Worm (Caenorhabditis elegans): ENCODE results near the gene cdh-4.

cdh-4 gene

DNA sequence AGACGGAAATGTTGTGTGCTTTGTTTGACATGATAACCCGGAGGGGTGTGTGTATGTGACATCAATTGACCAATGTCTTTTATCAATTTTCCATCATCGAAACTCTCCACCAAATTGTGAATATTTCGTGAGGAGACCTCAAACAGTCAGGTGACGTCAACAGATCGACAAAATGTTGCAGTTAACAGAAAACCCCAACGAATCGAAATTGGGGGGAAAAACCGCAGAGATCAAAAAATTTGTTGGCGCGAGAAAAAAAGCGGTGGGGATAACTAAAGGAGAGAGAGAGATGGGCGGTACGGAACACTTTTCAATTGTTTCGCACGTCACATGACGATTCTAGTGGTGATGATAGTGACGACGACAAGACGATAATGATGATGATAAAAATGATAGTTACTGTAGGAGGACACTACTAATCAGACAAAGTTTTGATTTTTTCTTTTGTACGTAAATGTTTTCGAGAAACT, 25.6 kb upstream of the cdh-4 start (continued):
- TF ChIP-seq lsy-2 (tag; optimal IDR thresholded peaks at IDR 0.05) (peak in 1 of 2 experiments; percentile 73), aha-1 (tag) (peak; percentile 92), lin-39 (tag; optimal IDR thresholded peaks at IDR 0.05) (no peak), pqm-1 (tag; optimal IDR thresholded peaks at IDR 0.05) (peak; percentile 58), mdl-1 (tag; optimal IDR thresholded peaks at IDR 0.05) (peak; percentile 3 to 78)

DNA sequence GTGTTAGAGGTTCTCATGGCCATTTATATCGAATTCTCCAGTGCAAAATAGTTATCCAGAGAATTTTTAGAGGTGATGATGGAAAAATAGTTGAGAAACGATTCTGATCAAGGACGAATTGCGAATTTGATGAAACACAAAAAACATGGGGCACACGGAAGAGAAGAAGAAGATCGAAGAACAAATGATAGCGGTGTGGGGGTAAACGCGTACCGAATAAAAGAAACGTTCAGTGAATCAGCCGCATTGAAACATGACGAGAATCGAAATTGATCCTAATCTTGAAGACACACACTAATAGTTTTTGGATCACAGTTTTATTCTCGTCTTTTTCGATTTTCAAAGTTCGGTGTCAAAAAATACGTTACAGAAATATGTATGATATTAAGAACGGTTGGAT, 24.9 kb upstream of the cdh-4 start:
- TF ChIP-seq zfp-3 (GFP tag; conservative IDR thresholded peaks at IDR 0.05) (no peak), nhr-42 (GFP tag; IDR thresholded peaks at IDR 0.05) (no peak), mxl-2 (GFP tag; conservative IDR thresholded peaks at IDR 0.05) (no peak), mep-1 (tag; optimal IDR thresholded peaks at IDR 0.05) (no peak), ceh-32 (tag; optimal IDR thresholded peaks at IDR 0.05; ENCODE audit: poor library complexity) (no peak), F37D6.2 (tag; optimal IDR thresholded peaks at IDR 0.05) (no peak), egl-43 (GFP tag; IDR thresholded peaks at IDR 0.05) (no peak), tra-1 (GFP tag; IDR thresholded peaks at IDR 0.05) (no peak), rbr-2 (tag; optimal IDR thresholded peaks at IDR 0.05) (no peak), ceh-44 (GFP tag; IDR thresholded peaks at IDR 0.05) (no peak), ces-1 (GFP tag; optimal IDR thresholded peaks at IDR 0.05) (no peak), mdl-1 (tag; optimal IDR thresholded peaks at IDR 0.05) (no peak), F26F4.8 (GFP tag; conservative IDR thresholded peaks at IDR 0.05) (no peak), snpc-4 (tag; optimal IDR thresholded peaks at IDR 0.05) (no peak), skn-1 (tag; optimal IDR thresholded peaks at IDR 0.05) (no peak), lir-3 (tag; optimal IDR thresholded peaks at IDR 0.05) (no peak), ceh-62 (tag; optimal IDR thresholded peaks at IDR 0.05) (no peak), hlh-30 (tag; optimal IDR thresholded peaks at IDR 0.05; ENCODE audit: insufficient read depth) (no peak)

DNA sequence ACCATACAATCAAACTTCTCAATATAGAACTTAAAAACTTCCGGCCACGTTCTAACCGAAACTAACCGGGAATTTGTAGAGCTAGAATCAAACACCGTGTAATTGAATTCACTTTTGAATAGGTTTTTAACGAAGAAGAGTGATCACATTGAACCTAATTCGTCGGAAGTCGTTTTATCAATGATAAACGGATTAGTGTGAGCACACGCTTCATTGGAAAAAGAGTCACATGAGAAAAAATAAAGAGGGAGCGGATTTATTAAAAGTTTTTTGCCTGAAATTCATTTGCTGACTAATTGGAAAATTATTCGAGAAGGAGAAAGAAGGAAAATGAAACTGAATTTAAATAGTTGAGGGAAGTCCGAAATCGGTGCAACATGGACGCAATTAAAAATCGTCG, 24.5 kb upstream of the cdh-4 start:
- no peak for TF ChIP-seq ctbp-1 (GFP tag; IDR thresholded peaks at IDR 0.05)
- TF ChIP-seq attf-4 (tag; optimal IDR thresholded peaks at IDR 0.05), result no peak
- no peak for TF ChIP-seq ama-1 (optimal IDR thresholded peaks at IDR 0.05)
- TF ChIP-seq nhr-102 (tag; optimal IDR thresholded peaks at IDR 0.05), result no peak
- no peak for TF ChIP-seq madf-5 (GFP tag; IDR thresholded peaks at IDR 0.05)
- no peak for TF ChIP-seq ceh-20 (GFP tag; IDR thresholded peaks at IDR 0.05)
- no peak for TF ChIP-seq Y75B8A.6 (GFP tag; IDR thresholded peaks at IDR 0.05)
- TF ChIP-seq daf-8 (GFP tag; IDR thresholded peaks at IDR 0.05), result no peak
- no peak for TF ChIP-seq zip-2 (tag; optimal IDR thresholded peaks at IDR 0.05)
- TF ChIP-seq sdz-12 (GFP tag; optimal IDR thresholded peaks at IDR 0.05), result no peak
- TF ChIP-seq F49E8.2 (tag; optimal IDR thresholded peaks at IDR 0.05; ENCODE audit: borderline replicate concordance), result no peak
- TF ChIP-seq lim-7 (GFP tag; IDR thresholded peaks at IDR 0.05), result no peak
- TF ChIP-seq snpc-4 (tag; optimal IDR thresholded peaks at IDR 0.05), result no peak

DNA sequence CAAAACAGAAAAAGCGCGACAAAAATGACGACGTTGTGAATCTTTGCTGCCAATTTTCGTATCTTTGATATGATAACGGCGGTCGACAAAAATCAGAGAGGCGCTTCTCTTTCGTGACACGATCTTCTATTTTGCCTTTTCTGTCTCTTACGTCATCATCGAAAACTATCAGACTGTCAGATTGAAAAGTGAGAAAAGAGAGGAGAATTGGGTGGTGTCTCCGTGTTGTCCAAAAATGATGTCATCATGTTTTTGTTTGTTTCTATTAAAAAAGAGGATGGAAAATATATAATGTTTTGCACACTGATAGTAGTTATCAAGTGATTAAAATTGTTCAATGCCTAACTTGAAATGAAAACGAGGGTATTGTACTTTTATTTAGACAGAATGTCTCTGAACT, 24.1 kb upstream of the cdh-4 start:
- TF ChIP-seq ama-1 (optimal IDR thresholded peaks at IDR 0.05) (peak; percentile 61), madf-5 (GFP tag; IDR thresholded peaks at IDR 0.05) (no peak), F10B5.3 (tag; optimal IDR thresholded peaks at IDR 0.05) (no peak), T20F7.1 (GFP tag; optimal IDR thresholded peaks at IDR 0.05) (peak; percentile 30), hlh-30 (tag; optimal IDR thresholded peaks at IDR 0.05; ENCODE audit: insufficient read depth) (peak; percentile 53), lin-29 (GFP tag; IDR thresholded peaks at IDR 0.05) (no peak), nhr-28 (tag; optimal IDR thresholded peaks at IDR 0.05) (peak; percentile 78), ceh-44 (GFP tag; IDR thresholded peaks at IDR 0.05) (no peak), ceh-20 (GFP tag; IDR thresholded peaks at IDR 0.05) (0 out of 2 replicates have a peak, but pooled peaks have one; percentile 54), spr-3 (GFP tag; optimal IDR thresholded peaks at IDR 0.05) (no peak), zip-2 (tag; optimal IDR thresholded peaks at IDR 0.05) (no peak), nhr-10 (tag; optimal IDR thresholded peaks at IDR 0.05) (no peak), mdl-1 (tag; optimal IDR thresholded peaks at IDR 0.05) (peak in 1 of 2 experiments; percentile 72), ceh-82 (tag; optimal IDR thresholded peaks at IDR 0.05) (no peak), nhr-41 (GFP tag; IDR thresholded peaks at IDR 0.05) (peak; percentile 39; the same call in 1 of the 2 replicates), nhr-102 (tag; optimal IDR thresholded peaks at IDR 0.05) (peak; percentile 82), lin-13 (GFP tag; optimal IDR thresholded peaks at IDR 0.05) (peak; percentile 56), daf-16 (GFP tag; optimal IDR thresholded peaks at IDR 0.05) (peak in 1 of 2 experiments; percentile 44), daf-16 (tag; optimal IDR thresholded peaks at IDR 0.05) (peak; percentile 96), egl-43 (GFP tag; IDR thresholded peaks at IDR 0.05) (no peak), pqm-1 (tag; optimal IDR thresholded peaks at IDR 0.05) (peak; percentile 36), lin-39 (tag; optimal IDR thresholded peaks at IDR 0.05) (no peak), lin-1 (GFP tag; IDR thresholded peaks at IDR 0.05) (no peak; the same call in 1 of the 2 replicates), hmg-1.1 (GFP tag; IDR thresholded peaks at IDR 0.05) (no peak)

All from whole organism, L4 larva.